Fruit fly (Drosophila melanogaster): Measurements from ENCODE around the gene CG13021.

Gene CG13021

dm6 chrX:3557512-3557911 is 43.4 kb downstream of the CG13021 start, which contains the start of gene ppk8:
ppk8 (plus strand) TSS chrX:3557812.
- no peak for TF ChIP-seq Sox14 (GFP tag; optimal IDR thresholded peaks at IDR 0.05)
- no peak for TF ChIP-seq fkh (GFP tag; optimal IDR thresholded peaks at IDR 0.05)
- TF ChIP-seq CG11762 (GFP tag; optimal IDR thresholded peaks at IDR 0.05; ENCODE audit: insufficient read depth), result no peak
- TF ChIP-seq CG6792 (GFP tag; optimal IDR thresholded peaks at IDR 0.05), result no peak
- TF ChIP-seq topi (GFP tag; optimal IDR thresholded peaks at IDR 0.05), result no peak
- no peak for TF ChIP-seq CG4318 (GFP tag; optimal IDR thresholded peaks at IDR 0.05)
- no peak for TF ChIP-seq CG11294 (GFP tag; IDR thresholded peaks at IDR 0.05)
- no peak for TF ChIP-seq Lpt (GFP tag; optimal IDR thresholded peaks at IDR 0.05)
- no peak for TF ChIP-seq Hr39 (GFP tag; optimal IDR thresholded peaks at IDR 0.05)
- TF ChIP-seq Ets21C (GFP tag; optimal IDR thresholded peaks at IDR 0.05), result no peak
- TF ChIP-seq CG8119 (GFP tag; IDR thresholded peaks at IDR 0.05), result no peak
- no peak for TF ChIP-seq Eip93F (GFP tag; optimal IDR thresholded peaks at IDR 0.05)
- TF ChIP-seq spab (GFP tag; optimal IDR thresholded peaks at IDR 0.05), result no peak
- TF ChIP-seq Hr4 (GFP tag; optimal IDR thresholded peaks at IDR 0.05), result no peak
- no peak for TF ChIP-seq acj6 (GFP tag; optimal IDR thresholded peaks at IDR 0.05)

dm6 chrX:3558372-3558771 is 44.3 kb downstream of the CG13021 start:
- TF ChIP-seq Met (GFP tag; optimal IDR thresholded peaks at IDR 0.05), result no peak
- no peak for TF ChIP-seq net (GFP tag; optimal IDR thresholded peaks at IDR 0.05)
- TF ChIP-seq Blimp-1 (GFP tag; optimal IDR thresholded peaks at IDR 0.05), result no peak
- no peak for TF ChIP-seq dsx (GFP tag; optimal IDR thresholded peaks at IDR 0.05; ENCODE audit: poor library complexity, severe bottlenecking)
- no peak for TF ChIP-seq fd85E (GFP tag; optimal IDR thresholded peaks at IDR 0.05)
- TF ChIP-seq Sox15 (GFP tag; optimal IDR thresholded peaks at IDR 0.05), result no peak
- TF ChIP-seq CG3032 (tag; optimal IDR thresholded peaks at IDR 0.05), result no peak
- TF ChIP-seq esn (GFP tag; optimal IDR thresholded peaks at IDR 0.05), result no peak
- TF ChIP-seq CG6276 (GFP tag; optimal IDR thresholded peaks at IDR 0.05), result no peak
- no peak for TF ChIP-seq CG4318 (GFP tag; optimal IDR thresholded peaks at IDR 0.05)
- TF ChIP-seq Hr39 (GFP tag; optimal IDR thresholded peaks at IDR 0.05), result no peak
- TF ChIP-seq CG6163 (GFP tag; IDR thresholded peaks at IDR 0.05), result no peak
- no peak for TF ChIP-seq CG10631 (GFP tag; optimal IDR thresholded peaks at IDR 0.05)
- no peak for TF ChIP-seq dac (GFP tag; optimal IDR thresholded peaks at IDR 0.05)
- no peak for TF ChIP-seq Hr38 (GFP tag; optimal IDR thresholded peaks at IDR 0.05)
- no peak for TF ChIP-seq CG8319 (GFP tag; optimal IDR thresholded peaks at IDR 0.05)
- no peak for TF ChIP-seq CG34406 (GFP tag; optimal IDR thresholded peaks at IDR 0.05)
- no peak for TF ChIP-seq eg (GFP tag; IDR thresholded peaks at IDR 0.05)
- no peak for TF ChIP-seq acj6 (GFP tag; optimal IDR thresholded peaks at IDR 0.05)
